Worm (Caenorhabditis elegans) whole organism, L1 larva: Measurements from ENCODE around the gene F47C12.8.

Experiments used
- C04F5.9 ChIP-seq: sonication (generic microtip); optimal IDR thresholded peaks from 2 replicates; lab custom pipeline; 2016; ENCODE audit warnings: missing genetic modification characterization, missing compliant biosample characterization
- C16A3.4 ChIP-seq: fragments of 150-350 bp; optimal IDR thresholded peaks from 2 replicates; lab custom pipeline; 2014; ENCODE audit warnings: missing biosample characterization, missing genetic modification characterization
- Y116A8C.19 ChIP-seq: sonication (generic microtip); optimal IDR thresholded peaks from 2 replicates; lab custom pipeline; 2016; ENCODE audit warnings: missing compliant biosample characterization, missing genetic modification characterization, borderline replicate concordance
- ceh-63 ChIP-seq: fragments of 200-800 bp; sonication (Bioruptor generic); optimal IDR thresholded peaks from 2 replicates; lab custom pipeline; 2018; ENCODE audit warnings: mild to moderate bottlenecking, missing genetic modification characterization, missing compliant biosample characterization
- ceh-8 ChIP-seq: fragments of 200-800 bp; sonication (Bioruptor generic); optimal IDR thresholded peaks from 2 replicates; lab custom pipeline; 2018; ENCODE audit warnings: mild to moderate bottlenecking, missing genetic modification characterization, moderate library complexity, missing compliant biosample characterization
- ceh-82 ChIP-seq, 3 experiments: fragments of 150-350 bp in 1 of 3; sonication (generic microtip) in 2 of 3; optimal IDR thresholded peaks; 2 replicates each; lab custom pipeline; 2014 to 2017; ENCODE audit warnings: missing biosample characterization in 3 of 3, missing genetic modification characterization in 3 of 3
- dpl-1 ChIP-seq, 3 experiments: fragments of 150-350 bp in 2 of 3; sonication (generic microtip) in 1 of 3; optimal IDR thresholded peaks; 2 replicates each; lab custom pipeline; 2014 to 2017; ENCODE audit warnings: missing biosample characterization in 3 of 3, missing genetic modification characterization in 3 of 3, missing genetic modification reagents in 3 of 3
- efl-1 ChIP-seq, 4 experiments: fragments of 150-350 bp; optimal IDR thresholded peaks in 3 of 4; peaks in 1 of 4; 1 replicate in 1 of 4; 2 replicates in 3 of 4; lab custom pipeline; 2014; ENCODE audit warnings: missing biosample characterization in 2 of 4, missing genetic modification characterization in 2 of 4, missing genetic modification reagents in 2 of 4
- egl-27 ChIP-seq, 2 experiments: fragments of 150-350 bp in 1 of 2; sonication (generic microtip); optimal IDR thresholded peaks; 3 replicates each; lab custom pipeline; 2017 to 2018; ENCODE audit warnings: missing biosample characterization in 2 of 2, missing genetic modification characterization in 2 of 2, missing genetic modification reagents in 2 of 2
- fkh-4 ChIP-seq: sonication (generic microtip); optimal IDR thresholded peaks from 2 replicates; lab custom pipeline; 2016; ENCODE audit warnings: missing compliant biosample characterization, missing genetic modification characterization, borderline replicate concordance
- fos-1 ChIP-seq: fragments of 150-350 bp; optimal IDR thresholded peaks from 2 replicates; lab custom pipeline; 2014; ENCODE audit warnings: missing biosample characterization, missing genetic modification characterization
- hlh-17 ChIP-seq: fragments of 200-800 bp; sonication (Bioruptor generic); optimal IDR thresholded peaks from 2 replicates; lab custom pipeline; 2018; ENCODE audit warnings: missing genetic modification characterization, mild to moderate bottlenecking, missing compliant biosample characterization, moderate library complexity, borderline replicate concordance
- hlh-4 ChIP-seq: sonication (generic microtip); optimal IDR thresholded peaks from 2 replicates; lab custom pipeline; 2016; ENCODE audit warnings: mild to moderate bottlenecking, missing genetic modification characterization, missing compliant biosample characterization
- irx-1 ChIP-seq: sonication (generic microtip); optimal IDR thresholded peaks from 2 replicates; lab custom pipeline; 2016; ENCODE audit warnings: missing genetic modification characterization, missing compliant biosample characterization
- lin-14 ChIP-seq: fragments of 200-800 bp; sonication (Bioruptor generic); optimal IDR thresholded peaks from 2 replicates; lab custom pipeline; 2018; ENCODE audit warnings: mild to moderate bottlenecking, missing genetic modification characterization, moderate library complexity, missing compliant biosample characterization
- lsy-2 ChIP-seq, 2 experiments: fragments of 150-350 bp; optimal IDR thresholded peaks; 2 replicates each; lab custom pipeline; 2014; ENCODE audit warnings: missing biosample characterization in 2 of 2, missing genetic modification characterization in 2 of 2
- mef-2 ChIP-seq: fragments of 150-350 bp; optimal IDR thresholded peaks from 2 replicates; lab custom pipeline; 2014; ENCODE audit warnings: missing biosample characterization, missing genetic modification characterization
- nhr-12 ChIP-seq: sonication (generic microtip); optimal IDR thresholded peaks from 2 replicates; lab custom pipeline; 2017; ENCODE audit warnings: missing biosample characterization, missing genetic modification characterization
- nhr-237 ChIP-seq: fragments of 150-350 bp; optimal IDR thresholded peaks from 2 replicates; lab custom pipeline; 2014; ENCODE audit warnings: missing biosample characterization, missing genetic modification characterization
- nhr-28 ChIP-seq: fragments of 150-350 bp; optimal IDR thresholded peaks from 2 replicates; lab custom pipeline; 2014; ENCODE audit warnings: missing biosample characterization, missing genetic modification characterization
- nhr-76 ChIP-seq: sonication (generic microtip); optimal IDR thresholded peaks from 2 replicates; lab custom pipeline; 2017; ENCODE audit warnings: missing biosample characterization, missing genetic modification characterization
- nhr-85 ChIP-seq: sonication (generic microtip); peaks from one replicate; lab custom pipeline; 2016; ENCODE audit warnings: missing genetic modification characterization, inconsistent platforms, missing compliant biosample characterization
- rnt-1 ChIP-seq: sonication (generic microtip); optimal IDR thresholded peaks from 2 replicates; lab custom pipeline; 2016; ENCODE audit warnings: mild to moderate bottlenecking, missing genetic modification characterization, moderate library complexity, missing compliant biosample characterization
- snpc-4 ChIP-seq: fragments of 150-350 bp; optimal IDR thresholded peaks from 2 replicates; lab custom pipeline; 2014; ENCODE audit warnings: missing biosample characterization, missing genetic modification characterization
- sptf-1 ChIP-seq: fragments of 150-350 bp; optimal IDR thresholded peaks from 2 replicates; lab custom pipeline; 2014; ENCODE audit warnings: missing biosample characterization, missing genetic modification characterization
- tlp-1 ChIP-seq: fragments of 150-350 bp; optimal IDR thresholded peaks from 2 replicates; lab custom pipeline; 2014; ENCODE audit warnings: missing biosample characterization, missing genetic modification characterization
- unc-130 ChIP-seq: fragments of 150-350 bp; optimal IDR thresholded peaks from 2 replicates; lab custom pipeline; 2017; ENCODE audit warnings: missing biosample characterization, missing genetic modification characterization, inconsistent platforms
- unc-62 ChIP-seq: fragments of 150-350 bp; optimal IDR thresholded peaks from 2 replicates; lab custom pipeline; 2014; ENCODE audit warnings: missing biosample characterization, missing genetic modification reagents, missing genetic modification characterization
- unc-86 ChIP-seq: sonication (generic microtip); optimal IDR thresholded peaks from 2 replicates; lab custom pipeline; 2016; ENCODE audit warnings: missing genetic modification characterization, missing compliant biosample characterization
- unc-98 ChIP-seq: fragments of 200-800 bp; sonication (Bioruptor generic); IDR thresholded peaks from 2 replicates; pipeline ENCODE4 v1.3.6; 2022; ENCODE audit warnings: missing genetic modification characterization, missing compliant biosample characterization
- xbp-1 ChIP-seq: sonication (generic microtip); optimal IDR thresholded peaks from 2 replicates; lab custom pipeline; 2016; ENCODE audit warnings: missing genetic modification characterization, missing compliant biosample characterization
- zag-1 ChIP-seq: fragments of 150-350 bp; optimal IDR thresholded peaks from 2 replicates; lab custom pipeline; 2014; ENCODE audit warnings: missing biosample characterization, missing genetic modification characterization
- ztf-11 ChIP-seq, 2 experiments: sonication (generic microtip); optimal IDR thresholded peaks; 2 replicates each; lab custom pipeline; 2016 to 2017; ENCODE audit warnings: missing genetic modification characterization in 2 of 2, missing biosample characterization in 1 of 2, missing compliant biosample characterization in 1 of 2
- ztf-4 ChIP-seq: fragments of 150-350 bp; optimal IDR thresholded peaks from 2 replicates; lab custom pipeline; 2014; ENCODE audit warnings: missing biosample characterization, missing genetic modification characterization

F47C12.8 gene

DNA sequence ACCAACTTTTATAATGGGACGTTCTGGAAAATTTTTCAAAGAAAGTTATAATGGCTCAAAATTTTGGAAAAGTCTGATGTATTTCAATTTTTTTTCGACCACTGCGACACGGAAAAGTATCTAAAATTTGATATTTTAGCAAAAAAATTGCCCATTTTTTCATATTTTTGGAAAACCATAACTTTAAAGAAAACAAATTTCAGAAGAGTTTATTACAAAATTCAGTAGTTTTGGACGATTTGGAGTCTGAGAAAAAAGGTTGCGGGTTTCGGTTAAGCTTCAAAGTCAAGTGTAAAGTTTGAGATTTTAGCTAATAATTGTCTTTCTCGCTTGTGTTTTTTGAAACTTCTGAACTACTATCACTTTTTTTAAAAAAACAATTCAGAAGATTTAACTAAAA is 10.3 kb downstream of the F47C12.8 start (continued):
- TF ChIP-seq egl-27 (tag; optimal IDR thresholded peaks at IDR 0.05; lab: Kevin White, UChicago) (no peak), nhr-28 (tag; lab: Kevin White, UChicago) (no peak)

- no peak for TF ChIP-seq unc-86
- no peak for TF ChIP-seq lin-14 (GFP tag; lab: Kevin White, UChicago)
- TF ChIP-seq nhr-237 (tag; lab: Kevin White, UChicago), result no peak
- no peak for TF ChIP-seq hlh-4 (tag; lab: Kevin White, UChicago)
- TF ChIP-seq ceh-63 (GFP tag; lab: Kevin White, UChicago), result no peak
- TF ChIP-seq hlh-17 (GFP tag; lab: Kevin White, UChicago), result no peak
- TF ChIP-seq nhr-28 (tag; lab: Kevin White, UChicago), result no peak
- TF ChIP-seq nhr-85 (tag; lab: Kevin White, UChicago), result no peak
- no peak for TF ChIP-seq fos-1 (tag; lab: Kevin White, UChicago)
- no peak for TF ChIP-seq C16A3.4 (tag; lab: Kevin White, UChicago)
- TF ChIP-seq snpc-4, result no peak
- TF ChIP-seq sptf-1 (tag; lab: Kevin White, UChicago), result no peak
- TF ChIP-seq nhr-12 (tag; lab: Kevin White, UChicago), result no peak
- TF ChIP-seq unc-130 (tag; lab: Kevin White, UChicago), result no peak
- no peak for TF ChIP-seq fkh-4
- TF ChIP-seq, all 84 proteins: peak for 0
Observed at ce11 chrIV:3981601-3982000, 16.8 kb downstream of the F47C12.8 start, which contains the start of gene srh-223. TSS of gene srh-223 (plus strand) at chrIV:3981901.

ce11 chrIV:3979525-3979924 is 18.9 kb downstream of the F47C12.8 start, which contains the start of gene srh-222:
TSS of gene srh-222 (plus strand) at chrIV:3979825.
- TF ChIP-seq ceh-82 (tag; optimal IDR thresholded peaks at IDR 0.05; lab: Kevin White, UChicago) (no peak), rnt-1 (tag; lab: Kevin White, UChicago) (no peak), irx-1 (no peak), nhr-76 (tag; lab: Kevin White, UChicago) (no peak), unc-98 (GFP tag; lab: Robert Waterston, UW) (no peak), ztf-4 (tag; lab: Kevin White, UChicago) (no peak), xbp-1 (tag; lab: Kevin White, UChicago) (no peak), lsy-2 (tag; optimal IDR thresholded peaks at IDR 0.05; lab: Kevin White, UChicago) (no peak), C04F5.9 (tag; lab: Kevin White, UChicago) (no peak), Y116A8C.19 (tag; lab: Kevin White, UChicago) (no peak)
- TF ChIP-seq, all 84 proteins: peak for 0

DNA sequence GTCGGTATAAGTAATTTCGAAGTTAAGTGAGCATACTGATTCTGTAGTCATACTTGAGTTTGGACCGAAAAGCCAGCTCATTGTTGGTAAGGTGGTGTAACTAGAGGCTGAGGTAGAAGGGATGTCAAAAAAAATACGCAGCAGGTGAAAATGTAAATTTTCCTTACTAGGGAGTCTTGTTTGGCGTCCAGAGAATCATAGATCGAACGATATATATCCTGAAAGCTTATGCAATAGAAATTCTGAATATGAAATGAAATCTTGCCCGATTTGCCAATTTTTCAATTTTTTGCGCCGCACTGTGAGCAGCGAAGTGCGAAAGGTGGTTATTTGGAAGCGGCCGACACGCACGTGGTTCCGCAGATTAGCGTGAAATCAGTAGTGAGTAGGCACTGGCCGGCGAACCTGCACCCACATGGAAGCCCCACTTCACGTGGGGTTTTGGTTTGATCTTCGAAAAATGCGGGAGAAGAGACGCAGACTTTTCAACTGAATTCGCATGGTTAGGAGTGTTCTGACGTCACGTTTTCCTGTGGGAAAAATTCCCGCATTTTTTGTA is 20.4 kb downstream of the F47C12.8 start, which contains the start of gene srh-220:
srh-220 (minus strand) TSS at position 51 of the 559 bp plus-strand sequence.
- TF ChIP-seq snpc-4 (no peak), unc-62 (GFP tag; lab: Kevin White, UChicago) (no peak), nhr-28 (tag; lab: Kevin White, UChicago) (no peak), dpl-1 (GFP tag; optimal IDR thresholded peaks at IDR 0.05; lab: Kevin White, UChicago) (no peak), zag-1 (no peak), ceh-8 (GFP tag; lab: Kevin White, UChicago) (no peak), mef-2 (tag; lab: Kevin White, UChicago) (no peak), hlh-17 (GFP tag; lab: Kevin White, UChicago) (no peak), ztf-11 (tag; optimal IDR thresholded peaks at IDR 0.05; lab: Kevin White, UChicago) (no peak), tlp-1 (tag; lab: Kevin White, UChicago) (no peak), ceh-63 (GFP tag; lab: Kevin White, UChicago) (no peak), efl-1 (optimal IDR thresholded peaks at IDR 0.05; lab: Kevin White, UChicago) (no peak), efl-1 (GFP tag; optimal IDR thresholded peaks at IDR 0.05 in 1 of 2; lab: Kevin White, UChicago) (no peak)
